Worm (Caenorhabditis elegans) whole organism, L4/young adult: ENCODE results near the gene rmd-1.

Experiments used
- W03F9.2 ChIP-seq: fragments of 150-350 bp; optimal IDR thresholded peaks from 2 replicates; lab custom pipeline; 2014; ENCODE audit warnings: missing biosample characterization, missing genetic modification characterization
- dao-5 ChIP-seq: sonication (generic microtip); optimal IDR thresholded peaks from 2 replicates; lab custom pipeline; 2016; ENCODE audit warnings: missing genotype, missing genetic modification characterization, moderate library complexity, missing compliant biosample characterization
- him-1 ChIP-seq: sonication (generic microtip); optimal IDR thresholded peaks from 2 replicates; lab custom pipeline; 2016; ENCODE audit warnings: missing genotype, missing genetic modification reagents, missing genetic modification characterization, missing compliant biosample characterization

- TF ChIP-seq him-1 (tag; lab: Kevin White, UChicago) = no peak
- no peak for TF ChIP-seq W03F9.2 (tag; lab: Kevin White, UChicago)
- TF ChIP-seq dao-5 = no peak
Measured at ce11 chrIII:9746665-9747064, 12.2 kb upstream of the rmd-1 start.
